Fruit fly (Drosophila melanogaster): ENCODE measurements around the gene Obp83b.

DNA sequence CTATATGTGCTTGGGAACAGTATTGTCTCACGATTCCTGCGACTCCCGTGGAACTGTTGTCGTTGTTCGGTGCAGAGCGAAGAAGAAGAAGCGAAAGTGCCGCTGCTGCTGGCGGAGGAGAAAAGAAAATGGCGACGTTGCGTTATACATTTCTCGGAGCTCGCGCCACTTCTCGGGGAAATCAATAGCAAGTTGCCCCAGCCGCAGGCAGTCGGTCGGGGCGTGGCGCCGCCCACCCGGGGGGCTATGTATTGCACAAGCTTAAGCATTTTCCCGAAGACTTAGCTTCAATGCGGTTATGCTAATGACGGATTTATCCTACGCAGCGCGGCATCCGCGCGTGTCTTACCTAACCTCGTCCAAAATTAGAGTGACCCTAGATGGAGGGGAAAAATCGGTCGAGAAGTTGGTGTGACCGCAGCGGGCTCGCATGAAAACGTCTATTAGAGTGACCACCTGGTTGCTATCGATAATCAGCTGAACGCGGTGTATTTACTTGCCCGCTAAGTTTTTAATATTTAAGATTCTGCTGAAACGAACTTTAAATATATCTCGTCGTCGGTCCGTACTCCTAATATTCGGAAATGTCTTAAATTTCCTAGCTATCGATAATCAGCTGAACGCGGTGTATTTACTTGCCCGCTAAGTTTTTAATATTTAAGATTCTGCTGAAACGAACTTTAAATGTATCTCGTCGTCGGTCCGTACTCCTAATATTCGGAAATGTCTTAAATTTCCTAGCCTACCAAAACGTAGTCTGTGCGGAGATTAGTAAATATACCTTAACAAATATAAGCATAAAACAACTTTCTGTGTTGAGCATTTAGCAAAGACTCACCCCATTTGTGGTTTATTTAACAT is 31.8 kb upstream of the Obp83b start, which contains the start of gene Rm62:
- TF ChIP-seq h (optimal IDR thresholded peaks at IDR 0.05), result no peak
- no peak for TF ChIP-seq psq (optimal IDR thresholded peaks at IDR 0.05)
- no peak for TF ChIP-seq Sin3A (optimal IDR thresholded peaks at IDR 0.05)

Data from Kc167 (cell line).